Fruit fly (Drosophila melanogaster) whole organism: ENCODE results near the gene abs.

Experiments used
- CG8478 ChIP-seq: fragments of >200 bp; optimal IDR thresholded peaks from 2 replicates; lab custom pipeline; 2018; ENCODE audit warnings: inconsistent platforms
- Dll ChIP-seq: fragments of >200 bp; optimal IDR thresholded peaks from 2 replicates; lab custom pipeline; 2017
- EcR ChIP-seq, 2 experiments: fragments of >200 bp; optimal IDR thresholded peaks; 2 replicates each; lab custom pipeline; 2017; ENCODE audit warnings: missing biosample characterization in 2 of 2, missing genetic modification characterization in 2 of 2, missing genetic modification reagents in 2 of 2
- pan ChIP-seq: fragments of >200 bp; optimal IDR thresholded peaks from 2 replicates; lab custom pipeline; 2017
- psq ChIP-seq: fragments of >200 bp; optimal IDR thresholded peaks from 2 replicates; lab custom pipeline; 2017
- usp ChIP-seq: fragments of >200 bp; optimal IDR thresholded peaks from 2 replicates; lab custom pipeline; 2017; ENCODE audit warnings: missing biosample characterization, missing genetic modification characterization, mixed read lengths

abs gene

DNA sequence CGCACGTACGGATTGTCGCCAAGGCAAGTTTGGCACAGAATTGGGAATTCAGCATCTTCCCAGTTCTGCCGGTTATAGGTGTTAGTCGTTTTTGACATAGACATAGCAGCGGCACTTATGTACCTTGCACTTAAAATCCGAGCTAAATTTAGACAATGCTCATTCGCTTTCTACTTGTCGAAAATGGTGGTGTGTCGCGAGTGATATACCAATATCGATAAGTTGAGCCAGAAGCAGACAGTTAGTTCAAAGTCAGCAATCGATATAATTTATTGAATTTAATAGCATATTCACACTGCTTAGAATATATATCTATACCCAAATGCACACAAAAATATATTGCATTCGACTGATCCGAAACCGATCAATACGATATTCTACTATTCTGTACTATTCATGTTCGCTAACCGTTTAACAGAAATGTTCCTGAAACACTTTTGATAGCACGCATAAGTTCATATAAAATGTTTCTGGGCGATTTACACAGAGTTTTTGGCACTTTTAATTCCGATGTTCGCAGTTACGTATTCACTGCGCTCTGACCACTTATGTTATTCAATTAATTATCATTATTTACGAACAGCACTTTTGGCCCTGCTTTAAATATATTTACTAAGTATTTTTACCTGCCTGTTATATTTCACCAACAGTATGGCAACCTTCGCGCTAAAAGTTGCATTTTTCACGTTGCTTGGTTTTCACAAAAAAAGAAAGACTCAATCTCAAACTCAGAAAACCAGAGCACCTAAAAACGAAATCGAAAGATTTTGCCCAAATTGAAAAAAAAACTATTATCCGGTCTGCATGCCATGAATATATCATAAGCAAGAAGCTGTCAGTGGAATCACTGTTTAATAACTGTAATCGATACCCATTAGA lies 469 bp upstream of the abs start, which contains the start of gene CG14641:
TSS of gene CG14641 (minus strand) at position 204 of the 879 bp plus-strand sequence.
- TF ChIP-seq usp (GFP tag; lab: Kevin White, UChicago) (no peak), CG8478 (lab: Kevin White, UChicago) (no peak), pan (lab: Kevin White, UChicago) (no peak), EcR (GFP tag; optimal IDR thresholded peaks at IDR 0.05; lab: Kevin White, UChicago) (no peak), psq (lab: Kevin White, UChicago) (no peak), Dll (lab: Kevin White, UChicago) (no peak)

DNA sequence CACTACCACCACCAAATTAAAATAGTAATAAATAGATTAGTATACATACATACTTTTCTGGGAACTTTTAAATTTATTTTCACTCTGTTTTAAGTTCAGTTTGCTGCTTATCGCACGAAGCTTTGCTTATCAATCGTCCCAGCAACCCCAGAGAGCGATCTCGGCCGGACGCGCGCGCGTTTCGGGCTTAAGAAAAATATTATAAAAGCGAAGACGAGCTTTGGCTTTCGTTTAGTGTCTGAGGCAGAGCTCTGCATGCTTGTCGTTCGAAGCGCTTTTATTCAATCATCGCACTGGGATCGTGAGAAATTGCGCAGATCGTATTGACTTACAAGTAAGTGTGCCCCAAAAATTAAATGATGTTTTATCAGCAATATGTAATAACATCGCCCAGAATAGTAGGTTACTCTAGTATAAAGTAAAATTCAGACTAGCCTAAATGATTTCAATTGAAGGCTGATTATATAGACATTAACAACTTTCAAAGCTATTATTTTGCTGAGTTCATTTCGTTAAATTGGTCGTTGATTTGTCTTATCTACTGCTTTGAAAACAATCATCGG lies 2.2 kb downstream of the abs start, which contains the start of gene Gel:
TSS of gene Gel (plus strand) at position 227 of the 563 bp plus-strand sequence.
- TF ChIP-seq EcR (GFP tag; optimal IDR thresholded peaks at IDR 0.05; lab: Kevin White, UChicago) (no peak), CG8478 (lab: Kevin White, UChicago) (no peak)

DNA sequence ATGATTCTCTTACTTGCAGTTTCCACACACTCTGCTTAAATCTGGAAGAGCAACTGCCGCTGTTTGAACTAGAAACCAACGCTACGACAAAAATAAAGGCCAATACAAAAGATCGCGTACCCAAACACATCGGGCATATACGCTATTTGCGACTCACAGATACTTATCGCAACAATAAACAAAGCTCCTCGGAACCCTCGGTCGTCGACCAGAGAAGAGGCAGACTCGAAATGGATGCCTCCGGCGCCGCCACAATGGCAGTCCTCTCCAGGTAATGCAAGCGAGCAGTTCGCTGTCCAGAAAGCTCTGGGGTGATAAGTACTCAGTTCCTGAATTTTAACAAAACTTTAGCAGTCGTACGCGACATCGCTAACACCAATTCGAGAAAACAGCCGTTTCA lies 3.7 kb downstream of the abs start:
- TF ChIP-seq Dll (lab: Kevin White, UChicago) (no peak), usp (GFP tag; lab: Kevin White, UChicago) (no peak), CG8478 (lab: Kevin White, UChicago) (no peak), psq (lab: Kevin White, UChicago) (no peak), EcR (GFP tag; optimal IDR thresholded peaks at IDR 0.05; lab: Kevin White, UChicago) (no peak), pan (lab: Kevin White, UChicago) (no peak)

DNA sequence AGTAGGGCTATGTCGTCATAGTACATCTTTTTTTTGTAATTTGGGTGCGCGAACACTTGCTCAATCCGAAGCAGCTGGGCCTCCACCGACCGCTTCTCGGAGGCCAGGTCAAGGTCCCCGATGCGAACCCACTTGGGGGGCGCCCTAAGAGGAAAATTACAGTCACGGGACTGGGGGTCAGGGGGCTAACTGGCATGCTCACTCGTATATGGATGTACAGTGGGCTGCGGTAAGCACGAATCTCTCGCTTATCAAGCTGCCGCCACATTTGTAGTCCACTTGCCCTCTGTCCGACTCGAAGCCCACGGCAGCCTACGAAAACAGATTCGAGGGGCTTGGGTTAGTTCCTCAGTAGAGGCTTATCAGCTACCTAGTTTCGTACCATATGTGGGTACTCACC lies 8.9 kb downstream of the abs start:
- TF ChIP-seq CG8478 (lab: Kevin White, UChicago) (no peak), psq (lab: Kevin White, UChicago) (no peak), EcR (GFP tag; optimal IDR thresholded peaks at IDR 0.05; lab: Kevin White, UChicago) (no peak), usp (GFP tag; lab: Kevin White, UChicago) (no peak), pan (lab: Kevin White, UChicago) (no peak), Dll (lab: Kevin White, UChicago) (no peak)

DNA sequence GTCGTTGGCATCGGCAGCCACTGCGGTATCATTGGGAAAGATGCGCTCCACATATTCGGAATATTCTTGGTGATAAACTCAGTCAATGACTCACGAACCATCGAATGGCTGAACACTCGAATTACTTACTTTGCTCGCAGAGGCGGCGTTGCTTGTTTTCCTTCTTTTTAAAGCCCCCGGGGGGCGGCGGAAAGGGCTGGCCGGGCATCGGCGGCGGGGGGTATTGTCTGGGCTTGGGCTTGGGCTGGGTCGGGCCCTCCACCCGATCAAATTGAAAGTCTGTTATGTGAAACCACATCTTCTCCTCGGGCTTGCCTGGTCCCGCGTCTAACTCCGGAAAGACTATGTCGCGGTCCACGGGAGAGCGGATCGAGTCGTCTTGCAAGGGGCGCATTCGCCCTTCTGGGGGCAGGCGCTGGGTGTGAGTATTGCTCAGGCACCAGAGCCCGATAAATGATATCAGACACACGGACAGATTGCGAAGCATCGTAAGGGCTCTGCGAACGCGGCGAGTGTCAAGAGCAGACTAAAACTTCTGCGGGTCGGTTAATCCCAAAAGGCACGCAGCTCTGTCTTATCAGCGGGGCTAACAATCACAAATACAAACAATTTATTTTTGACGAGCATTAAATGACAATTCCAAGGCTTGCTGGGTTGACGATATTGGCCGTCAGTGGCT lies 9.5 kb downstream of the abs start, which contains the start of gene CG14642:
TSS of gene CG14642 (minus strand) at position 509 of the 679 bp plus-strand sequence.
- no peak for TF ChIP-seq EcR (GFP tag; optimal IDR thresholded peaks at IDR 0.05; lab: Kevin White, UChicago)
- TF ChIP-seq CG8478 (lab: Kevin White, UChicago), result no peak
- no peak for TF ChIP-seq usp (GFP tag; lab: Kevin White, UChicago)
- no peak for TF ChIP-seq psq (lab: Kevin White, UChicago)
- TF ChIP-seq pan (lab: Kevin White, UChicago), result no peak
- TF ChIP-seq Dll (lab: Kevin White, UChicago), result no peak

DNA sequence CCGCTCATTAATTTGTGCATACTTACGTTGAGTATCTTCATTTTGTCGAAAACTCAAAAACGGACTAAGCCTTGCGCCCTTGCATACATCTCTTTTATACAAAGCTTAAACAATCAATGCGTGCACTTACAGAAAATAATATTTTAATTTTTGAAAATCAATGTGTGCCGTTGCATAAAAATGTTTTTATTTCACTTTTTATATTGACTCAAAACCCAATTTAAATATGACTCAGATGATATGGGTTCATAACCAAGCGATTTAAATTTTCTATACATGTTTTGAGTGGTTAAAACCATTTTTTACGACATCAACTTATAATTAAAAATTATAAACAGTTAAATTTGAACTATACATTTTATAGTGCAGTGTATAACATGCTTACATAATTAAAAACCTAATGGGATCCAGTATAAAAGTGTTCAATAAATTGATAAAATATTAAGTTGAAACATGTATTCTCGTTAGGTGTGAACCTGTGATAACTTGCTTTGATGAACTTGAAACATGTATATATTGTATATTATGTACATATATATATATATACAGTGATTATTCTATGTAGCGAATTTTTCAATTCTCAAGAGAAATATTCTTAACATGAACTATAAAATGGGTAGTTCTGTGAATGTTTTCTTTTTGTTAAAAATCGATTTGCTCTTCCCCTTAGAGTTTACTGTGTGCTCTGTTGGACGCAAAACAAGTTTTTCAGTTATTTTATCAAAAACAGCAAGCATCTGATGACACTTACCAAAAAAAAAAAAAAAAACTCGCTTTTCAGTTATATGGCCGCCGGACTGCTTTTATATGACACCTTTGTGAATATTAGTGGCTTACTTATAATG lies 10.5 kb downstream of the abs start, which contains the start of gene CG34305:
TSS of gene CG34305 (minus strand) at position 51 of the 845 bp plus-strand sequence.
- TF ChIP-seq CG8478 (lab: Kevin White, UChicago) (no peak), usp (GFP tag; lab: Kevin White, UChicago) (no peak), pan (lab: Kevin White, UChicago) (no peak), Dll (lab: Kevin White, UChicago) (no peak), EcR (GFP tag; optimal IDR thresholded peaks at IDR 0.05; lab: Kevin White, UChicago) (no peak), psq (lab: Kevin White, UChicago) (no peak)

DNA sequence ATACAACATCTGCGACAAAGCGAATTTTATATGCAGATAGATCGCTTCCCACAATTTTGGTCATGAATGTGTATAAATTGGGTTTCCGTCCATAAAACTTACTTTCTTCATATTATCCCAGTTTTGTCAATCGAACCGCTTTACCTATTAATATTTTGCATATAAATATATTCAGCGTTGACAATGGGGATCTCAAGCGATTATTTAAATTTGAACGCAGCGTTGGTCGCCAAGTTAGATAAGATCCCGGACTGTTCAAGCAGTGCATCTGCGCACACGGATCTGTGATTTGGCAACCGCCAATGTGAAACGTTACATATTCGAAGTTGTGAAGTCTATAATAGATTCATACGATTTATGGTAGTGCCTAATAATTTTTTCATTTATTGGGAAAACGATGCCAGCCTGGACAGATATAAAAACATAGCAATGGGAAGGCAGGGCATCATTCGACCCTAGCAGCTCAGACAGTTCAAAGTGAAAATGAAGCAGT lies 13.8 kb downstream of the abs start, which contains the start of gene TwdlF:
TSS of gene TwdlF (plus strand) at position 443 of the 493 bp plus-strand sequence.
- TF ChIP-seq EcR (GFP tag; optimal IDR thresholded peaks at IDR 0.05; lab: Kevin White, UChicago) (no peak), psq (lab: Kevin White, UChicago) (no peak)

DNA sequence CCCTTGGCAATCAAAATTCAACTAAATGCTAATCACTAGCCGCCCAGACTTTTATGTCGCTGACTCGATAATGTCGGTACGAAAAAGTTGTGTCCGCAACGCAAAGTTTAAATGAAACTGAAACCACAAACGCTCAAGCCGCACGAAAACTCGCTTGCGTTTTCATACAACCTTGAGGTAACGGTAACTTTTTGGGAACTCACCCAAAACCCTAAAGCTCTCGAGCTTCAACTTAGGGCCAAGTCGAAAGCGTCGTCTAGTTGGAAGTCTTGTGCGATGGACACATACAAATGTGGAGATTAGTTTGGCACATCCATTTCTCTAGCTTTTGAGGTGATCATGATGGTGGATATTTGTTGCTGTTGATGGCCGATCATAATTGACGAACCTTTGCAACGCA lies 17.1 kb downstream of the abs start:
- TF ChIP-seq usp (GFP tag; lab: Kevin White, UChicago) (no peak), pan (lab: Kevin White, UChicago) (no peak), psq (lab: Kevin White, UChicago) (no peak), CG8478 (lab: Kevin White, UChicago) (no peak), Dll (lab: Kevin White, UChicago) (no peak), EcR (GFP tag; optimal IDR thresholded peaks at IDR 0.05; lab: Kevin White, UChicago) (no peak)

DNA sequence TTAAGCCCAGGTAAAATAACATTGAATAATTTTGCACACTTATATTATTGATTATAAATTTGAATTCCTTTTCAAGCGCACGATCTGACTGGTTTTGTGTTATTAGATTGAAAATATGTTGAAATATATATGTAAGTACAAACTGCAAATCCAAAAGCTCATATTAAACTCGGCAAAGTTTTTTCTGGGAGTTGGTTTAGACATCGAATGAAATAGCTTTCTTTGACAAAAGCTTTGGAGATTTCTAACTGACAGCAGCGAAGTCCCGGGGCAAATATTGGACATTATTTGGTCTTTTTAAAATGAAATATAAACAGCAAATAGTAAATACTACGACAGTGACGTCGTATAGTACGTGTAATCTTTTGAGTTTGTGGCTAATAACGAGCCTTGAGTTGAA lies 18.4 kb downstream of the abs start, which contains the start of gene TwdlG:
TSS of gene TwdlG (minus strand) at position 101 of the 400 bp plus-strand sequence.
- TF ChIP-seq psq (lab: Kevin White, UChicago), result no peak
- no peak for TF ChIP-seq pan (lab: Kevin White, UChicago)
- TF ChIP-seq usp (GFP tag; lab: Kevin White, UChicago), result no peak
- TF ChIP-seq EcR (GFP tag; optimal IDR thresholded peaks at IDR 0.05; lab: Kevin White, UChicago), result no peak
- TF ChIP-seq CG8478 (lab: Kevin White, UChicago), result no peak
- no peak for TF ChIP-seq Dll (lab: Kevin White, UChicago)

DNA sequence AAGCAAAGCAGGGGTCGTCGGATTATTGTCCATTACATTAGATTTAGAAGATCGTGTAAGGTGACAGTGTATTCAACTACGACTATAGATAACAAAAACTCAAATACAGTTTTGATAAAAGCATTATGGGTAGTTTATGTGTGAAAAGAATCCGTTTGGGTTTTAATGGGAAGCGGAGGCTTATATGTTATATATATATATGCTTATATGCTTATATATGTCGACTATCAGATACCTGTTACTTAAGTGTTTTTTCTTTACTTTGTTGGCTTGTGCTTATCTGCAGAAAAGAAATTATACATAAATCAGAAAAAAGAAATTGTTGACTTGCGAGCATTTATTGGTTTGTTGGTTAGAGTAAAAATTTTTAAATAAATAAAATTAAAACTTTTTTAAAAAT lies 20.1 kb downstream of the abs start, which contains the start of gene CG14644:
TSS of gene CG14644 (minus strand) at position 101 of the 400 bp plus-strand sequence.
- TF ChIP-seq psq (lab: Kevin White, UChicago) (no peak), EcR (GFP tag; optimal IDR thresholded peaks at IDR 0.05; lab: Kevin White, UChicago) (no peak), CG8478 (lab: Kevin White, UChicago) (no peak)
